Fruit fly (Drosophila melanogaster) whole organism, embryonic: ENCODE measurements around the gene Prosbeta2.

Experiments
- CG10147 ChIP-seq: fragments of 200-800 bp; sonication (Bioruptor generic); optimal IDR thresholded peaks from 2 replicates; lab custom pipeline; 2019; ENCODE audit warnings: missing biosample characterization, mild to moderate bottlenecking, missing genetic modification characterization, moderate library complexity
- CG1024 ChIP-seq: fragments of 200-800 bp; sonication (Bioruptor generic); IDR thresholded peaks from 2 replicates; pipeline ENCODE4 v1.3.6; 2022; ENCODE audit warnings: missing biosample characterization, missing genetic modification characterization
- CG10274 ChIP-seq: fragments of 200-800 bp; sonication (Bioruptor generic); optimal IDR thresholded peaks from 3 replicates; lab custom pipeline; 2017; ENCODE audit warnings: missing biosample characterization, mild to moderate bottlenecking, missing genetic modification characterization
- CG10543 ChIP-seq: fragments of 200-800 bp; sonication (Bioruptor generic); optimal IDR thresholded peaks from 3 replicates; lab custom pipeline; 2017; ENCODE audit warnings: missing biosample characterization, mild to moderate bottlenecking, missing genetic modification characterization, moderate library complexity
- CG11085 ChIP-seq: fragments of 200-800 bp; sonication (Bioruptor generic); IDR thresholded peaks from 2 replicates; pipeline ENCODE4 v1.3.6; 2022; ENCODE audit warnings: missing biosample characterization, missing genetic modification characterization
- CG11093 ChIP-seq: fragments of 200-800 bp; sonication (Bioruptor generic); IDR thresholded peaks from 3 replicates; pipeline ENCODE4 v1.3.6; 2022; ENCODE audit warnings: missing biosample characterization, missing genetic modification characterization
- CG1233 ChIP-seq: fragments of 200-800 bp; sonication (Bioruptor generic); optimal IDR thresholded peaks from 4 replicates; lab custom pipeline; 2018; ENCODE audit warnings: missing biosample characterization, mild to moderate bottlenecking, missing genetic modification characterization
- CG13287 ChIP-seq: fragments of 200-800 bp; sonication (Bioruptor generic); IDR thresholded peaks from 2 replicates; pipeline ENCODE4 v1.3.6; 2022; ENCODE audit warnings: missing biosample characterization, missing genetic modification characterization; ENCODE audit not compliant: partially characterized antibody
- CG15514 ChIP-seq: fragments of 200-800 bp; sonication (Bioruptor generic); optimal IDR thresholded peaks from 3 replicates; lab custom pipeline; 2017; ENCODE audit warnings: missing biosample characterization, missing genetic modification characterization, mild to moderate bottlenecking, moderate library complexity, missing genetic modification reagents
- CG17568 ChIP-seq: fragments of 200-800 bp; sonication (Bioruptor generic); optimal IDR thresholded peaks from 2 replicates; lab custom pipeline; 2018; ENCODE audit warnings: missing biosample characterization, mild to moderate bottlenecking, missing genetic modification characterization, moderate library complexity
- CG17829 ChIP-seq: fragments of 200-800 bp; optimal IDR thresholded peaks from 2 replicates; lab custom pipeline; 2019; ENCODE audit warnings: missing biosample characterization, mild to moderate bottlenecking, missing genetic modification characterization, moderate library complexity
- CG2202 ChIP-seq: fragments of 200-800 bp; sonication (Bioruptor generic); optimal IDR thresholded peaks from 2 replicates; lab custom pipeline; 2018; ENCODE audit warnings: missing biosample characterization, mild to moderate bottlenecking, missing genetic modification characterization
- CG31441 ChIP-seq: fragments of 200-800 bp; sonication (Bioruptor generic); IDR thresholded peaks from 2 replicates; pipeline ENCODE4 v1.3.6; 2022; ENCODE audit warnings: missing biosample characterization, missing genetic modification characterization
- CG4617 ChIP-seq: fragments of 200-800 bp; sonication (Bioruptor generic); optimal IDR thresholded peaks from 3 replicates; lab custom pipeline; 2016; ENCODE audit warnings: missing biosample characterization, missing genetic modification characterization, borderline replicate concordance
- CG5953 ChIP-seq: fragments of 200-800 bp; sonication (Bioruptor generic); IDR thresholded peaks from 2 replicates; pipeline ENCODE4 v1.3.6; 2022; ENCODE audit warnings: missing biosample characterization, missing genetic modification characterization
- CG6175 ChIP-seq: fragments of 200-800 bp; sonication (Bioruptor generic); IDR thresholded peaks from 3 replicates; pipeline ENCODE4 v1.3.6; 2022; ENCODE audit warnings: missing biosample characterization, missing genetic modification characterization
- CG8290 ChIP-seq, 3 experiments: fragments of 200-800 bp; sonication (Bioruptor generic); optimal IDR thresholded peaks; 2 replicates each; lab custom pipeline; 2016 to 2019; ENCODE audit warnings: missing biosample characterization in 3 of 3, missing genetic modification characterization in 3 of 3, mild to moderate bottlenecking in 2 of 3, moderate library complexity in 1 of 3
- CG9609 ChIP-seq: fragments of 200-800 bp; sonication (Bioruptor generic); optimal IDR thresholded peaks from 3 replicates; lab custom pipeline; 2016; ENCODE audit warnings: missing biosample characterization, missing genetic modification characterization
- Dip2 ChIP-seq: fragments of 200-800 bp; sonication (Bioruptor generic); IDR thresholded peaks from 2 replicates; pipeline ENCODE4 v1.3.6; 2022; ENCODE audit warnings: missing biosample characterization, missing genetic modification characterization
- Fer1 ChIP-seq: fragments of 200-800 bp; sonication (Bioruptor generic); optimal IDR thresholded peaks from 2 replicates; lab custom pipeline; 2017; ENCODE audit warnings: missing biosample characterization, mild to moderate bottlenecking, missing genetic modification characterization
- Fer3 ChIP-seq: fragments of 200-800 bp; sonication (Bioruptor generic); optimal IDR thresholded peaks from 2 replicates; lab custom pipeline; 2018; ENCODE audit warnings: missing biosample characterization, mild to moderate bottlenecking, missing genetic modification characterization, moderate library complexity
- Hr51 ChIP-seq, 2 experiments: fragments of 200-800 bp; sonication (Bioruptor generic); optimal IDR thresholded peaks; 2 replicates in 1 of 2; 3 replicates in 1 of 2; lab custom pipeline; 2016 to 2018; ENCODE audit warnings: missing biosample characterization in 2 of 2, missing genetic modification characterization in 2 of 2, mild to moderate bottlenecking in 1 of 2, moderate library complexity in 1 of 2
- Lim3 ChIP-seq: fragments of 200-800 bp; sonication (Bioruptor generic); IDR thresholded peaks from 2 replicates; pipeline ENCODE4 v1.3.6; 2022; ENCODE audit warnings: missing biosample characterization, missing genetic modification characterization
- Mad ChIP-seq: fragments of 200-800 bp; sonication (Bioruptor generic); optimal IDR thresholded peaks from 2 replicates; lab custom pipeline; 2016; ENCODE audit warnings: missing biosample characterization, missing genetic modification characterization
- Mes4 ChIP-seq: fragments of 200-800 bp; sonication (Bioruptor generic); optimal IDR thresholded peaks from 2 replicates; lab custom pipeline; 2016; ENCODE audit warnings: missing biosample characterization, missing genetic modification characterization
- NC2β ChIP-seq: fragments of 200-800 bp; sonication (Bioruptor generic); optimal IDR thresholded peaks from 2 replicates; lab custom pipeline; 2016; ENCODE audit warnings: missing biosample characterization, missing genetic modification characterization
- NfI ChIP-seq: fragments of 200-800 bp; sonication (Bioruptor generic); optimal IDR thresholded peaks from 3 replicates; lab custom pipeline; 2018; ENCODE audit warnings: missing biosample characterization, mild to moderate bottlenecking, missing genetic modification characterization, moderate library complexity
- Pdp1 ChIP-seq, 2 experiments: fragments of 200-800 bp; sonication (Bioruptor generic); optimal IDR thresholded peaks; 3 replicates each; lab custom pipeline; 2016; ENCODE audit warnings: missing biosample characterization in 2 of 2, missing genetic modification characterization in 2 of 2, mild to moderate bottlenecking in 1 of 2, moderate library complexity in 1 of 2
- Spps ChIP-seq: fragments of 200-800 bp; sonication (Bioruptor generic); optimal IDR thresholded peaks from 2 replicates; lab custom pipeline; 2018; ENCODE audit warnings: missing biosample characterization, mild to moderate bottlenecking, missing genetic modification characterization
- Vsx1 ChIP-seq: fragments of 200-800 bp; sonication (Bioruptor generic); optimal IDR thresholded peaks from 2 replicates; lab custom pipeline; 2017; ENCODE audit warnings: missing biosample characterization, mild to moderate bottlenecking, missing genetic modification characterization, missing genetic modification reagents
- aop ChIP-seq: fragments of 200-800 bp; sonication (Bioruptor generic); IDR thresholded peaks from 2 replicates; pipeline ENCODE4 v1.3.6; 2022; ENCODE audit warnings: missing biosample characterization, missing genetic modification characterization
- ato ChIP-seq: fragments of 200-800 bp; sonication (Bioruptor generic); IDR thresholded peaks from 2 replicates; pipeline ENCODE4 v1.3.6; 2022; ENCODE audit warnings: missing biosample characterization, missing genetic modification characterization; ENCODE audit not compliant: partially characterized antibody
- bowl ChIP-seq: fragments of 200-800 bp; sonication (Bioruptor generic); IDR thresholded peaks from 2 replicates; pipeline ENCODE4 v1.3.6; 2022; ENCODE audit warnings: missing biosample characterization, missing genetic modification characterization
- ftz-f1 ChIP-seq: fragments of 200-800 bp; sonication (Bioruptor generic); optimal IDR thresholded peaks from 2 replicates; lab custom pipeline; 2016; ENCODE audit warnings: missing biosample characterization, missing genetic modification characterization
- gem ChIP-seq: fragments of 200-800 bp; sonication (Bioruptor generic); optimal IDR thresholded peaks from 2 replicates; lab custom pipeline; 2019; ENCODE audit warnings: missing biosample characterization, mild to moderate bottlenecking, missing genetic modification characterization, moderate library complexity
- gsb-n ChIP-seq: fragments of 200-800 bp; sonication (Bioruptor generic); optimal IDR thresholded peaks from 3 replicates; lab custom pipeline; 2018; ENCODE audit warnings: missing biosample characterization, mild to moderate bottlenecking, missing genetic modification characterization
- jigr1 ChIP-seq: fragments of 200-800 bp; sonication (Bioruptor generic); IDR thresholded peaks from 3 replicates; pipeline ENCODE4 v1.3.6; 2022; ENCODE audit warnings: missing biosample characterization, missing genetic modification characterization
- jing ChIP-seq: fragments of 200-800 bp; sonication (Bioruptor generic); optimal IDR thresholded peaks from 2 replicates; lab custom pipeline; 2018; ENCODE audit warnings: missing biosample characterization, mild to moderate bottlenecking, missing genetic modification characterization
- luna ChIP-seq: fragments of 200-800 bp; sonication (Bioruptor generic); optimal IDR thresholded peaks from 2 replicates; lab custom pipeline; 2016; ENCODE audit warnings: missing biosample characterization, missing genetic modification characterization
- nau ChIP-seq: fragments of 200-800 bp; sonication (Bioruptor generic); optimal IDR thresholded peaks from 3 replicates; lab custom pipeline; 2017; ENCODE audit warnings: missing biosample characterization, mild to moderate bottlenecking, missing genetic modification characterization, missing genetic modification reagents
- oc ChIP-seq: fragments of 200-800 bp; sonication (Bioruptor generic); optimal IDR thresholded peaks from 2 replicates; lab custom pipeline; 2018; ENCODE audit warnings: missing biosample characterization, mild to moderate bottlenecking, missing genetic modification characterization, moderate library complexity
- rib ChIP-seq: fragments of 200-800 bp; sonication (Bioruptor generic); IDR thresholded peaks from 2 replicates; pipeline ENCODE4 v1.3.6; 2022; ENCODE audit warnings: missing biosample characterization, missing genetic modification characterization
- sc ChIP-seq, 3 experiments: fragments of >200 bp in 2 of 3; fragments of 200-800 bp in 1 of 3; sonication (Bioruptor generic) in 1 of 3; optimal IDR thresholded peaks; 2 replicates in 2 of 3; 3 replicates in 1 of 3; lab custom pipeline; 2017; ENCODE audit warnings: mild to moderate bottlenecking in 1 of 3, missing biosample characterization in 1 of 3, missing genetic modification characterization in 1 of 3, missing genetic modification reagents in 1 of 3
- sna ChIP-seq: fragments of 200-800 bp; sonication (Bioruptor generic); IDR thresholded peaks from 2 replicates; pipeline ENCODE4 v1.3.6; 2022; ENCODE audit warnings: missing biosample characterization, missing genetic modification characterization; ENCODE audit not compliant: partially characterized antibody
- tll ChIP-seq, 2 experiments: fragments of 200-800 bp in 1 of 2; fragments of >200 bp in 1 of 2; sonication (Bioruptor generic) in 1 of 2; optimal IDR thresholded peaks; 2 replicates each; lab custom pipeline; 2017 to 2019; ENCODE audit warnings: missing biosample characterization in 2 of 2, missing genetic modification characterization in 2 of 2, mild to moderate bottlenecking in 1 of 2, moderate library complexity in 1 of 2
- tna ChIP-seq: fragments of 200-800 bp; sonication (Bioruptor generic); IDR thresholded peaks from 2 replicates; pipeline ENCODE4 v1.3.6; 2022; ENCODE audit warnings: missing biosample characterization, missing genetic modification characterization; ENCODE audit not compliant: partially characterized antibody
- tx ChIP-seq: fragments of 200-800 bp; sonication (Bioruptor generic); optimal IDR thresholded peaks from 2 replicates; lab custom pipeline; 2016; ENCODE audit warnings: missing biosample characterization, missing genetic modification characterization

The Prosbeta2 gene

DNA sequence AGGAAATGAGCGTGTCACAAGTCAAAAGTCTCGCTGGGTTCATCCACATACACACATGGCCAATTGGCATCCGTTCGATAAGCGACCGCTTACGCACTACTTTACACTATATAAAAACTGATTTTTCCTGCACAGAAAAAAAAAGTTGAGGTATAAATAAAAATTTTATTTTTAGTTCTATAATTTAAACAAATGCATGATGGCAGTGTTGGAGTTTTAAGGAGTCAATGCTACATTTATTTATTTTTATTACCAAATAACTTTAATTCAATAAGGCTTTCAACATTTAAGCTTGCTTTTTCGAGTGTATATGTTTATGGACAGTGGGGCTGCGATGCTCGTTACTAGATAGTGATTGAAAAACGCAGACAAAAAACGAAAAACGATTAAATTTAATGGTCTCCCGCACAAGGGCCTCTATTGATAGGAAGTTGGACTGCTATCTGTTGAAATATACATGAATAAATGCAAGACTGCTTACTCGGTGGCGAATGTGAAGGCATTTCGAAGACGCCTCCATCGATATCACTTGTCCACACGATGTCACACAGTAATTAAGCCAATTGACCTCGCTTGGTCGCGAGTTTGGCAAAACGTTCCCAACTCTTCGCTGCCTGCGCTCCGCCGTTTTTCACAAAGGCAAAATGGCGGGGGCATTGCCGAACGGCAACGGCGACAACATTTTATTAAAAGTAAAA is 12.0 kb downstream of the Prosbeta2 start (continued):
- TF ChIP-seq Lim3 (0 out of 2 replicates have a peak, but pooled peaks have one; percentile 63), ftz-f1 (GFP tag; lab: Kevin White, UChicago) (no peak), CG31441 (GFP tag; lab: Robert Waterston, UW) (peak; percentile 87), Pdp1 (GFP tag; optimal IDR thresholded peaks at IDR 0.05; lab: Kevin White, UChicago) (peak; percentile 49 to 65), CG17568 (GFP tag; lab: Kevin White, UChicago) (peak; percentile 50), jing (GFP tag; lab: Kevin White, UChicago) (peak; percentile 40), CG1024 (peak; percentile 49; the same call in 1 of the 2 replicates), Dip2 (GFP tag; lab: Robert Waterston, UW) (no peak), sna (GFP tag; lab: Robert Waterston, UW) (no peak), sc (optimal IDR thresholded peaks at IDR 0.05; lab: Kevin White, UChicago) (no peak), sc (GFP tag; optimal IDR thresholded peaks at IDR 0.05; lab: Kevin White, UChicago) (peak; percentile 20), CG6175 (GFP tag; lab: Robert Waterston, UW) (no peak), luna (GFP tag; lab: Kevin White, UChicago) (no peak), ato (no peak), gem (peak; percentile 93), CG10147 (peak; percentile 76), jigr1 (GFP tag; lab: Robert Waterston, UW) (0 out of 3 replicates have a peak, but pooled peaks have one; percentile 18), CG8290 (GFP tag; optimal IDR thresholded peaks at IDR 0.05; lab: Kevin White, UChicago) (peak; percentile 28), CG8290 (tag; optimal IDR thresholded peaks at IDR 0.05; lab: Kevin White, UChicago) (no peak), Fer1 (peak; percentile 74), Mad (GFP tag; lab: Kevin White, UChicago) (no peak), Hr51 (GFP tag; optimal IDR thresholded peaks at IDR 0.05; lab: Kevin White, UChicago) (peak in 1 of 2 experiments; percentile 84), NfI (peak; percentile 37), CG11093 (0 out of 3 replicates have a peak, but pooled peaks have one; percentile 36), aop (GFP tag; lab: Robert Waterston, UW) (no peak), tll (GFP tag; optimal IDR thresholded peaks at IDR 0.05; lab: Kevin White, UChicago) (no peak), Mes4 (GFP tag; lab: Kevin White, UChicago) (no peak), CG1233 (GFP tag; lab: Kevin White, UChicago) (peak; percentile 74), tna (GFP tag; lab: Robert Waterston, UW) (no peak), Spps (tag; lab: Kevin White, UChicago) (peak; percentile 76), Fer3 (tag; lab: Kevin White, UChicago) (peak; percentile 75), Vsx1 (GFP tag; lab: Kevin White, UChicago) (peak; percentile 36), tx (GFP tag; lab: Kevin White, UChicago) (no peak), CG13287 (no peak), CG11085 (0 out of 2 replicates have a peak, but pooled peaks have one; percentile 33), gsb-n (tag; lab: Kevin White, UChicago) (peak; percentile 82), CG10274 (GFP tag; lab: Kevin White, UChicago) (peak; percentile 2), CG5953 (GFP tag; lab: Robert Waterston, UW) (0 out of 2 replicates have a peak, but pooled peaks have one; percentile 50), CG2202 (peak; percentile 36), CG10543 (GFP tag; lab: Kevin White, UChicago) (peak; percentile 7), CG15514 (peak; percentile 38), CG17829 (peak; percentile 88), rib (GFP tag; lab: Robert Waterston, UW) (no peak), oc (tag; lab: Kevin White, UChicago) (peak; percentile 64), CG4617 (GFP tag; lab: Kevin White, UChicago) (peak; percentile 18), nau (peak; percentile 25), CG9609 (peak; percentile 6), bowl (GFP tag; lab: Robert Waterston, UW) (no peak), NC2β (no peak)
